Worm (Caenorhabditis elegans) whole organism, mixed stage, embryonic: ENCODE data around the gene daf-3.

Experiments
- M03D4.4 ChIP-seq: sonication (generic microtip); optimal IDR thresholded peaks from 2 replicates; lab custom pipeline; 2017; ENCODE audit warnings: mild to moderate bottlenecking, missing genetic modification characterization, missing compliant biosample characterization
- bed-3 ChIP-seq: fragments of 200-800 bp; sonication (Bioruptor generic); optimal IDR thresholded peaks from 3 replicates; lab custom pipeline; 2018; ENCODE audit warnings: mild to moderate bottlenecking, missing genetic modification characterization, moderate library complexity, missing compliant biosample characterization
- blmp-1 ChIP-seq: fragments of 150-350 bp; optimal IDR thresholded peaks from 2 replicates; lab custom pipeline; 2014; ENCODE audit warnings: missing biosample characterization, missing genetic modification characterization
- ceh-39 ChIP-seq: fragments of 150-350 bp; optimal IDR thresholded peaks from 2 replicates; lab custom pipeline; 2014; ENCODE audit warnings: missing biosample characterization, missing genetic modification characterization
- ceh-43 ChIP-seq: fragments of 200-800 bp; sonication (Bioruptor generic); optimal IDR thresholded peaks from 2 replicates; lab custom pipeline; 2018; ENCODE audit warnings: mild to moderate bottlenecking, missing genetic modification characterization, moderate library complexity, missing compliant biosample characterization
- ceh-83 ChIP-seq: fragments of 200-800 bp; sonication (Bioruptor generic); optimal IDR thresholded peaks from 2 replicates; lab custom pipeline; 2018; ENCODE audit warnings: mild to moderate bottlenecking, missing genetic modification characterization, missing compliant biosample characterization
- ces-1 ChIP-seq: fragments of 150-350 bp; optimal IDR thresholded peaks from 2 replicates; lab custom pipeline; 2014; ENCODE audit warnings: missing biosample characterization, missing genetic modification reagents, missing genetic modification characterization
- cnd-1 ChIP-seq: fragments of 200-800 bp; sonication (Bioruptor generic); optimal IDR thresholded peaks from 2 replicates; lab custom pipeline; 2018; ENCODE audit warnings: mild to moderate bottlenecking, missing genetic modification characterization, missing compliant biosample characterization
- drap-1 ChIP-seq: fragments of 200-800 bp; sonication (Bioruptor generic); optimal IDR thresholded peaks from 3 replicates; lab custom pipeline; 2018; ENCODE audit warnings: mild to moderate bottlenecking, missing genetic modification characterization, missing compliant biosample characterization
- elt-1 ChIP-seq: sonication (generic microtip); optimal IDR thresholded peaks from 2 replicates; lab custom pipeline; 2017; ENCODE audit warnings: missing genetic modification characterization, mild to moderate bottlenecking, missing compliant biosample characterization, antibody characterized with exemption, moderate library complexity, borderline replicate concordance; ENCODE audit not compliant: insufficient read depth
- elt-3 ChIP-seq: fragments of 150-350 bp; optimal IDR thresholded peaks from 2 replicates; lab custom pipeline; 2014; ENCODE audit warnings: missing biosample characterization, missing genetic modification characterization
- flh-1 ChIP-seq: fragments of 200-800 bp; sonication (Bioruptor generic); optimal IDR thresholded peaks from 2 replicates; lab custom pipeline; 2018; ENCODE audit warnings: mild to moderate bottlenecking, missing genetic modification characterization, moderate library complexity, missing compliant biosample characterization
- ham-2 ChIP-seq: fragments of 200-800 bp; sonication (Bioruptor generic); optimal IDR thresholded peaks from 2 replicates; lab custom pipeline; 2018; ENCODE audit warnings: mild to moderate bottlenecking, missing genetic modification characterization, missing compliant biosample characterization
- hlh-1 ChIP-seq: fragments of 150-350 bp; optimal IDR thresholded peaks from 2 replicates; lab custom pipeline; 2014; ENCODE audit warnings: missing biosample characterization, missing genetic modification reagents, missing genetic modification characterization
- lin-13 ChIP-seq: fragments of 150-350 bp; optimal IDR thresholded peaks from 2 replicates; lab custom pipeline; 2014; ENCODE audit warnings: missing biosample characterization, missing genetic modification characterization
- lin-32 ChIP-seq: fragments of 200-800 bp; sonication (Bioruptor generic); optimal IDR thresholded peaks from 2 replicates; lab custom pipeline; 2018; ENCODE audit warnings: mild to moderate bottlenecking, missing genetic modification characterization, missing compliant biosample characterization
- lsy-2 ChIP-seq: fragments of 150-350 bp; optimal IDR thresholded peaks from 2 replicates; lab custom pipeline; 2014; ENCODE audit warnings: missing biosample characterization, missing genetic modification characterization
- mab-5 ChIP-seq: fragments of 150-350 bp; optimal IDR thresholded peaks from 2 replicates; lab custom pipeline; 2014; ENCODE audit warnings: missing biosample characterization, missing genetic modification characterization
- mep-1 ChIP-seq: fragments of 150-350 bp; optimal IDR thresholded peaks from 2 replicates; lab custom pipeline; 2017; ENCODE audit warnings: missing biosample characterization, missing genetic modification reagents, missing genetic modification characterization, inconsistent platforms
- mls-2 ChIP-seq: sonication (generic microtip); optimal IDR thresholded peaks from 2 replicates; lab custom pipeline; 2016; ENCODE audit warnings: mild to moderate bottlenecking, missing genetic modification characterization, moderate library complexity, missing compliant biosample characterization
- nhr-12 ChIP-seq: fragments of 150-350 bp; optimal IDR thresholded peaks from 2 replicates; lab custom pipeline; 2014; ENCODE audit warnings: missing biosample characterization, missing genetic modification characterization
- nhr-2 ChIP-seq: fragments of 150-350 bp; optimal IDR thresholded peaks from 2 replicates; lab custom pipeline; 2014; ENCODE audit warnings: missing biosample characterization, missing genetic modification characterization
- nhr-237 ChIP-seq: fragments of 150-350 bp; optimal IDR thresholded peaks from 2 replicates; lab custom pipeline; 2014; ENCODE audit warnings: missing biosample characterization, missing genetic modification characterization
- nhr-28 ChIP-seq: fragments of 150-350 bp; optimal IDR thresholded peaks from 2 replicates; lab custom pipeline; 2014; ENCODE audit warnings: missing biosample characterization, missing genetic modification characterization
- nhr-76 ChIP-seq: sonication (generic microtip); optimal IDR thresholded peaks from 2 replicates; lab custom pipeline; 2017; ENCODE audit warnings: missing biosample characterization, missing genetic modification characterization
- pha-4 ChIP-seq: fragments of 150-350 bp; optimal IDR thresholded peaks from 2 replicates; lab custom pipeline; 2018; ENCODE audit warnings: missing biosample characterization, missing genetic modification reagents, missing genetic modification characterization
- sem-2 ChIP-seq: fragments of 200-800 bp; sonication (Bioruptor generic); optimal IDR thresholded peaks from 2 replicates; lab custom pipeline; 2018; ENCODE audit warnings: mild to moderate bottlenecking, missing genetic modification characterization, missing compliant biosample characterization
- snpc-4 ChIP-seq: fragments of 150-350 bp; optimal IDR thresholded peaks from 2 replicates; lab custom pipeline; 2014; ENCODE audit warnings: missing biosample characterization, missing genetic modification characterization
- sptf-1 ChIP-seq: sonication (generic microtip); optimal IDR thresholded peaks from 2 replicates; lab custom pipeline; 2017; ENCODE audit warnings: mild to moderate bottlenecking, missing genetic modification characterization, moderate library complexity, missing compliant biosample characterization
- tbx-8 ChIP-seq: fragments of 200-800 bp; sonication (Bioruptor generic); optimal IDR thresholded peaks from 2 replicates; lab custom pipeline; 2018; ENCODE audit warnings: mild to moderate bottlenecking, missing genetic modification characterization, moderate library complexity, missing compliant biosample characterization
- unc-120 ChIP-seq: sonication (generic microtip); optimal IDR thresholded peaks from 2 replicates; lab custom pipeline; 2017; ENCODE audit warnings: missing genetic modification characterization, missing compliant biosample characterization; ENCODE audit not compliant: poor library complexity, severe bottlenecking
- unc-39 ChIP-seq: fragments of 150-350 bp; optimal IDR thresholded peaks from 2 replicates; lab custom pipeline; 2014; ENCODE audit warnings: missing biosample characterization, missing genetic modification characterization
- unc-62 ChIP-seq: fragments of 150-350 bp; optimal IDR thresholded peaks from 2 replicates; lab custom pipeline; 2014; ENCODE audit warnings: missing biosample characterization, missing genetic modification reagents, missing genetic modification characterization
- zip-8 ChIP-seq: fragments of 150-350 bp; optimal IDR thresholded peaks from 2 replicates; lab custom pipeline; 2014; ENCODE audit warnings: missing biosample characterization, missing genetic modification characterization
- ztf-11 ChIP-seq: fragments of 150-350 bp; optimal IDR thresholded peaks from 2 replicates; lab custom pipeline; 2014; ENCODE audit warnings: missing biosample characterization, missing genetic modification characterization

daf-3 gene

ce11 chrX:853604-854003, 28.3 kb upstream of the daf-3 start:
- TF ChIP-seq ces-1 (GFP tag; lab: Kevin White, UChicago) (no peak), ham-2 (GFP tag; lab: Kevin White, UChicago) (no peak), nhr-28 (tag; lab: Kevin White, UChicago) (no peak), drap-1 (GFP tag; lab: Kevin White, UChicago) (no peak), nhr-237 (no peak), lin-32 (GFP tag; lab: Kevin White, UChicago) (no peak), unc-39 (no peak)

- TF ChIP-seq snpc-4 (tag; lab: Kevin White, UChicago) (no peak), hlh-1 (tag; lab: Kevin White, UChicago) (no peak), mab-5 (tag; lab: Kevin White, UChicago) (no peak), flh-1 (no peak), unc-39 (no peak), nhr-237 (no peak), ham-2 (GFP tag; lab: Kevin White, UChicago) (peak; percentile 75), sem-2 (GFP tag; lab: Kevin White, UChicago) (no peak), pha-4 (tag; lab: Kevin White, UChicago) (no peak), mls-2 (peak; percentile 87), ceh-43 (GFP tag; lab: Kevin White, UChicago) (peak; percentile 92), elt-3 (tag; lab: Kevin White, UChicago) (no peak), nhr-2 (tag; lab: Kevin White, UChicago) (no peak), unc-62 (GFP tag; lab: Kevin White, UChicago) (no peak), mep-1 (tag; lab: Kevin White, UChicago) (no peak), lsy-2 (tag; lab: Kevin White, UChicago) (no peak), blmp-1 (tag; lab: Kevin White, UChicago) (no peak), cnd-1 (tag; lab: Kevin White, UChicago) (peak; percentile 36), nhr-76 (tag; lab: Kevin White, UChicago) (no peak), sptf-1 (tag; lab: Kevin White, UChicago) (peak; percentile 86), ces-1 (GFP tag; lab: Kevin White, UChicago) (no peak), M03D4.4 (tag; lab: Kevin White, UChicago) (no peak), ceh-39 (no peak), nhr-12 (tag; lab: Kevin White, UChicago) (no peak), bed-3 (GFP tag; lab: Kevin White, UChicago) (no peak), ceh-83 (no peak), drap-1 (GFP tag; lab: Kevin White, UChicago) (no peak), zip-8 (no peak), nhr-28 (tag; lab: Kevin White, UChicago) (no peak), lin-32 (GFP tag; lab: Kevin White, UChicago) (no peak), elt-1 (tag; lab: Kevin White, UChicago) (no peak), tbx-8 (GFP tag; lab: Kevin White, UChicago) (no peak), ztf-11 (tag; lab: Kevin White, UChicago) (peak; percentile 46), lin-13 (tag; lab: Kevin White, UChicago) (no peak), unc-120 (no peak)
Measured at ce11 chrX:852739-853268, 27.5 kb upstream of the daf-3 start.

- TF ChIP-seq hlh-1 (tag; lab: Kevin White, UChicago) = no peak
- TF ChIP-seq sem-2 (GFP tag; lab: Kevin White, UChicago) = no peak
- no peak for TF ChIP-seq ceh-83
- no peak for TF ChIP-seq mls-2
- TF ChIP-seq lin-13 (tag; lab: Kevin White, UChicago) = no peak
- no peak for TF ChIP-seq mab-5 (tag; lab: Kevin White, UChicago)
- TF ChIP-seq cnd-1 (tag; lab: Kevin White, UChicago) = no peak
- TF ChIP-seq, all 35 proteins: peak for 0
Measured at ce11 chrX:851421-851820, 26.1 kb upstream of the daf-3 start, which contains the start of gene igcm-1. Gene igcm-1, minus strand, starts transcription at chrX:851521.

- TF ChIP-seq elt-1 (tag; lab: Kevin White, UChicago) (no peak), ceh-43 (GFP tag; lab: Kevin White, UChicago) (no peak), nhr-28 (tag; lab: Kevin White, UChicago) (no peak), unc-39 (no peak), ham-2 (GFP tag; lab: Kevin White, UChicago) (no peak), ceh-83 (no peak), ceh-39 (no peak), lin-13 (tag; lab: Kevin White, UChicago) (no peak), lsy-2 (tag; lab: Kevin White, UChicago) (no peak), lin-32 (GFP tag; lab: Kevin White, UChicago) (no peak), nhr-2 (tag; lab: Kevin White, UChicago) (no peak), pha-4 (tag; lab: Kevin White, UChicago) (no peak)
- TF ChIP-seq, all 35 proteins: peak for 0
Measured at ce11 chrX:845443-845842, 20.2 kb upstream of the daf-3 start.
